Worm (Caenorhabditis elegans) whole organism, L1 larva: ENCODE data around the gene T28D6.3.

Source experiments
- C34B4.2 ChIP-seq: sonication (generic microtip); optimal IDR thresholded peaks from 2 replicates; lab custom pipeline; 2017; ENCODE audit warnings: mild to moderate bottlenecking, missing genetic modification characterization, missing compliant biosample characterization
- F16B12.6 ChIP-seq: fragments of 150-350 bp; optimal IDR thresholded peaks from 2 replicates; lab custom pipeline; 2014; ENCODE audit warnings: missing biosample characterization, missing genetic modification characterization
- Y116A8C.19 ChIP-seq: sonication (generic microtip); optimal IDR thresholded peaks from 2 replicates; lab custom pipeline; 2016; ENCODE audit warnings: missing compliant biosample characterization, missing genetic modification characterization, borderline replicate concordance
- aha-1 ChIP-seq: fragments of 150-350 bp; optimal IDR thresholded peaks from 2 replicates; lab custom pipeline; 2014; ENCODE audit warnings: missing biosample characterization, missing genetic modification characterization
- alr-1 ChIP-seq: fragments of 200-800 bp; sonication (Bioruptor generic); optimal IDR thresholded peaks from 2 replicates; lab custom pipeline; 2018; ENCODE audit warnings: borderline replicate concordance, mild to moderate bottlenecking, missing genetic modification characterization, missing compliant biosample characterization
- ama-1 ChIP-seq: fragments of 150-350 bp; optimal IDR thresholded peaks from 2 replicates; lab custom pipeline; 2014
- ceh-63 ChIP-seq: fragments of 200-800 bp; sonication (Bioruptor generic); optimal IDR thresholded peaks from 2 replicates; lab custom pipeline; 2018; ENCODE audit warnings: mild to moderate bottlenecking, missing genetic modification characterization, missing compliant biosample characterization
- ceh-82 ChIP-seq, 3 experiments: fragments of 150-350 bp in 1 of 3; sonication (generic microtip) in 2 of 3; optimal IDR thresholded peaks; 2 replicates each; lab custom pipeline; 2014 to 2017; ENCODE audit warnings: missing biosample characterization in 3 of 3, missing genetic modification characterization in 3 of 3
- ces-1 ChIP-seq: fragments of 150-350 bp; optimal IDR thresholded peaks from 2 replicates; lab custom pipeline; 2014; ENCODE audit warnings: missing biosample characterization, missing genetic modification reagents, missing genetic modification characterization
- dpl-1 ChIP-seq, 3 experiments: fragments of 150-350 bp in 2 of 3; sonication (generic microtip) in 1 of 3; optimal IDR thresholded peaks; 2 replicates each; lab custom pipeline; 2014 to 2017; ENCODE audit warnings: missing biosample characterization in 3 of 3, missing genetic modification characterization in 3 of 3, missing genetic modification reagents in 3 of 3
- dsc-1 ChIP-seq: sonication (generic microtip); optimal IDR thresholded peaks from 2 replicates; lab custom pipeline; 2016; ENCODE audit warnings: mild to moderate bottlenecking, missing genetic modification characterization, missing compliant biosample characterization
- efl-1 ChIP-seq, 4 experiments: fragments of 150-350 bp; optimal IDR thresholded peaks in 3 of 4; peaks in 1 of 4; 1 replicate in 1 of 4; 2 replicates in 3 of 4; lab custom pipeline; 2014; ENCODE audit warnings: missing biosample characterization in 2 of 4, missing genetic modification characterization in 2 of 4, missing genetic modification reagents in 2 of 4
- efl-3 ChIP-seq: fragments of 200-800 bp; sonication (Bioruptor generic); optimal IDR thresholded peaks from 2 replicates; lab custom pipeline; 2018; ENCODE audit warnings: mild to moderate bottlenecking, missing genetic modification characterization, missing compliant biosample characterization
- egl-27 ChIP-seq, 2 experiments: fragments of 150-350 bp in 1 of 2; sonication (generic microtip); optimal IDR thresholded peaks; 3 replicates each; lab custom pipeline; 2017 to 2018; ENCODE audit warnings: missing biosample characterization in 2 of 2, missing genetic modification characterization in 2 of 2, missing genetic modification reagents in 2 of 2
- elt-3 ChIP-seq, 6 experiments: fragments of 150-350 bp in 1 of 6; sonication (generic microtip); optimal IDR thresholded peaks; 2 replicates each; lab custom pipeline; 2017 to 2018; ENCODE audit warnings: missing biosample characterization in 6 of 6, missing genetic modification characterization in 6 of 6, inconsistent platforms in 1 of 6
- ets-5 ChIP-seq: fragments of 200-800 bp; sonication (Bioruptor generic); IDR thresholded peaks from 2 replicates; pipeline ENCODE4 v1.3.6; 2022; ENCODE audit warnings: missing genetic modification characterization, missing compliant biosample characterization
- fkh-10 ChIP-seq: sonication (generic microtip); optimal IDR thresholded peaks from 2 replicates; lab custom pipeline; 2017; ENCODE audit warnings: missing biosample characterization, missing genetic modification reagents, missing genetic modification characterization
- fos-1 ChIP-seq: fragments of 150-350 bp; optimal IDR thresholded peaks from 2 replicates; lab custom pipeline; 2014; ENCODE audit warnings: missing biosample characterization, missing genetic modification characterization
- grh-1 ChIP-seq: fragments of 200-800 bp; sonication (Bioruptor generic); IDR thresholded peaks from 2 replicates; pipeline ENCODE4 v1.3.6; 2022; ENCODE audit warnings: missing genetic modification reagents, missing genetic modification characterization, missing compliant biosample characterization
- hpl-2 ChIP-seq: fragments of 150-350 bp; optimal IDR thresholded peaks from 2 replicates; lab custom pipeline; 2014; ENCODE audit warnings: missing biosample characterization, missing genetic modification reagents, missing genetic modification characterization
- irx-1 ChIP-seq: sonication (generic microtip); optimal IDR thresholded peaks from 2 replicates; lab custom pipeline; 2016; ENCODE audit warnings: missing genetic modification characterization, missing compliant biosample characterization
- isw-1 ChIP-seq: fragments of 200-800 bp; sonication (Bioruptor generic); IDR thresholded peaks from 2 replicates; pipeline ENCODE4 v1.3.6; 2022; ENCODE audit warnings: missing genetic modification characterization, missing compliant biosample characterization
- jun-1 ChIP-seq: fragments of 150-350 bp; optimal IDR thresholded peaks from 2 replicates; lab custom pipeline; 2014; ENCODE audit warnings: missing biosample characterization, missing genetic modification reagents, missing genetic modification characterization
- lin-13 ChIP-seq: fragments of 150-350 bp; optimal IDR thresholded peaks from 2 replicates; lab custom pipeline; 2014; ENCODE audit warnings: missing biosample characterization, missing genetic modification reagents, missing genetic modification characterization
- lin-14 ChIP-seq: fragments of 200-800 bp; sonication (Bioruptor generic); optimal IDR thresholded peaks from 2 replicates; lab custom pipeline; 2018; ENCODE audit warnings: mild to moderate bottlenecking, missing genetic modification characterization, moderate library complexity, missing compliant biosample characterization
- lin-15B ChIP-seq: fragments of 150-350 bp; sonication (generic microtip); optimal IDR thresholded peaks from 3 replicates; lab custom pipeline; 2014; ENCODE audit warnings: missing biosample characterization, missing genetic modification characterization
- lin-39 ChIP-seq: fragments of 150-350 bp; optimal IDR thresholded peaks from 2 replicates; lab custom pipeline; 2014; ENCODE audit warnings: missing biosample characterization, missing genetic modification reagents, missing genetic modification characterization
- lir-3 ChIP-seq: sonication (generic microtip); optimal IDR thresholded peaks from 2 replicates; lab custom pipeline; 2016; ENCODE audit warnings: mild to moderate bottlenecking, missing genetic modification characterization, moderate library complexity, missing compliant biosample characterization; ENCODE audit not compliant: poor library complexity
- lsy-2 ChIP-seq, 2 experiments: fragments of 150-350 bp; optimal IDR thresholded peaks; 2 replicates each; lab custom pipeline; 2014; ENCODE audit warnings: missing biosample characterization in 2 of 2, missing genetic modification characterization in 2 of 2
- mdl-1 ChIP-seq, 2 experiments: fragments of 150-350 bp; optimal IDR thresholded peaks; 2 replicates each; lab custom pipeline; 2014 to 2017; ENCODE audit warnings: missing biosample characterization in 2 of 2, missing genetic modification characterization in 2 of 2, inconsistent platforms in 1 of 2
- mef-2 ChIP-seq: fragments of 150-350 bp; optimal IDR thresholded peaks from 2 replicates; lab custom pipeline; 2014; ENCODE audit warnings: missing biosample characterization, missing genetic modification characterization
- mep-1 ChIP-seq: fragments of 150-350 bp; optimal IDR thresholded peaks from 2 replicates; lab custom pipeline; 2014; ENCODE audit warnings: missing biosample characterization, missing genetic modification characterization
- nhr-11 ChIP-seq: fragments of 150-350 bp; optimal IDR thresholded peaks from 2 replicates; lab custom pipeline; 2014; ENCODE audit warnings: missing biosample characterization, missing genetic modification characterization
- nhr-19 ChIP-seq: fragments of 200-800 bp; sonication (Bioruptor generic); conservative IDR thresholded peaks from 2 replicates; pipeline ENCODE4 v1.3.6; 2022; ENCODE audit warnings: missing genetic modification characterization, missing compliant biosample characterization
- nhr-237 ChIP-seq: fragments of 150-350 bp; optimal IDR thresholded peaks from 2 replicates; lab custom pipeline; 2014; ENCODE audit warnings: missing biosample characterization, missing genetic modification characterization
- nhr-71 ChIP-seq: sonication (generic microtip); optimal IDR thresholded peaks from 2 replicates; lab custom pipeline; 2016; ENCODE audit warnings: mild to moderate bottlenecking, missing genetic modification characterization, moderate library complexity, missing compliant biosample characterization
- nhr-77 ChIP-seq: fragments of 150-350 bp; optimal IDR thresholded peaks from 2 replicates; lab custom pipeline; 2014; ENCODE audit warnings: missing biosample characterization, missing genetic modification characterization
- nhr-85 ChIP-seq: sonication (generic microtip); peaks from one replicate; lab custom pipeline; 2016; ENCODE audit warnings: missing genetic modification characterization, inconsistent platforms, missing compliant biosample characterization
- pag-3 ChIP-seq: sonication (generic microtip); optimal IDR thresholded peaks from 2 replicates; lab custom pipeline; 2017; ENCODE audit warnings: missing genetic modification characterization, mild to moderate bottlenecking, missing compliant biosample characterization, antibody characterized with exemption, borderline replicate concordance; ENCODE audit not compliant: insufficient read depth
- pqm-1 ChIP-seq: sonication (generic microtip); optimal IDR thresholded peaks from 3 replicates; lab custom pipeline; 2017; ENCODE audit warnings: missing biosample characterization, missing genetic modification characterization
- rnt-1 ChIP-seq: sonication (generic microtip); optimal IDR thresholded peaks from 2 replicates; lab custom pipeline; 2016; ENCODE audit warnings: mild to moderate bottlenecking, missing genetic modification characterization, moderate library complexity, missing compliant biosample characterization
- snpc-4 ChIP-seq: fragments of 150-350 bp; optimal IDR thresholded peaks from 2 replicates; lab custom pipeline; 2014; ENCODE audit warnings: missing biosample characterization, missing genetic modification characterization
- snu-23 ChIP-seq: sonication (generic microtip); optimal IDR thresholded peaks from 2 replicates; lab custom pipeline; 2016; ENCODE audit warnings: missing genetic modification characterization, missing compliant biosample characterization
- sox-4 ChIP-seq: sonication (generic microtip); optimal IDR thresholded peaks from 2 replicates; lab custom pipeline; 2016; ENCODE audit warnings: missing genetic modification characterization, missing compliant biosample characterization
- swsn-7 ChIP-seq: sonication (generic microtip); optimal IDR thresholded peaks from 2 replicates; lab custom pipeline; 2016; ENCODE audit warnings: missing genetic modification characterization, missing compliant biosample characterization
- tlp-1 ChIP-seq: fragments of 150-350 bp; optimal IDR thresholded peaks from 2 replicates; lab custom pipeline; 2014; ENCODE audit warnings: missing biosample characterization, missing genetic modification characterization
- unc-30 ChIP-seq: sonication (generic microtip); optimal IDR thresholded peaks from 2 replicates; lab custom pipeline; 2017; ENCODE audit warnings: missing biosample characterization, missing genetic modification characterization
- unc-62 ChIP-seq: fragments of 150-350 bp; optimal IDR thresholded peaks from 2 replicates; lab custom pipeline; 2014; ENCODE audit warnings: missing biosample characterization, missing genetic modification reagents, missing genetic modification characterization
- unc-86 ChIP-seq: sonication (generic microtip); optimal IDR thresholded peaks from 2 replicates; lab custom pipeline; 2016; ENCODE audit warnings: missing genetic modification characterization, missing compliant biosample characterization
- unc-98 ChIP-seq: fragments of 200-800 bp; sonication (Bioruptor generic); IDR thresholded peaks from 2 replicates; pipeline ENCODE4 v1.3.6; 2022; ENCODE audit warnings: missing genetic modification characterization, missing compliant biosample characterization
- vab-15 ChIP-seq: sonication (generic microtip); optimal IDR thresholded peaks from 2 replicates; lab custom pipeline; 2017; ENCODE audit warnings: missing genotype, mild to moderate bottlenecking, missing genetic modification characterization, missing compliant biosample characterization
- ztf-11 ChIP-seq, 2 experiments: sonication (generic microtip); optimal IDR thresholded peaks; 2 replicates each; lab custom pipeline; 2016 to 2017; ENCODE audit warnings: missing genetic modification characterization in 2 of 2, missing biosample characterization in 1 of 2, missing compliant biosample characterization in 1 of 2

Gene T28D6.3

DNA sequence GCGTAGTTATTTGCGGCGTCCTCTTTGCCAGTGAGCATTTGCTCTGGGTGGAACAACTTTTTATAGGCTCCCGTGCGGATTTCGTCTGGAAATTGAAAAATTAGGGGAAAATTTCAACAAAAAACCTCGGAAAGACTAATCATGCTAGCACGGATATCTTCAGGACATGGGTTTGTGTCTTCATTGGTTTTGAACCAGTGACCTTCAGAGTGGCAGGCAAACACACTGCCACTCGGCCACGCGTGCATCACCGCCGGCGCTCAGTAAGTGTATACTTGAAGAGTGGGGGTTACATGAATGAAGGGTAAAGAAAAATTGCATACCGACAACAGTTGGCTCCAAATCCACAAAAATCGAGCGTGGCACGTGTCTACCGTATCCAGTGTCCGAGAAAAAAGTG lies 4.7 kb downstream of the T28D6.3 start (continued):
- TF ChIP-seq pqm-1 (no peak), egl-27 (tag; optimal IDR thresholded peaks at IDR 0.05; lab: Kevin White, UChicago) (no peak), swsn-7 (peak; percentile 57), unc-62 (no peak), lin-14 (GFP tag; lab: Kevin White, UChicago) (peak; percentile 55), lir-3 (tag; lab: Kevin White, UChicago) (no peak), nhr-71 (tag; lab: Kevin White, UChicago) (no peak), elt-3 (tag; optimal IDR thresholded peaks at IDR 0.05; lab: Kevin White, UChicago) (peak in 1 of 6 experiments; percentile 10), Y116A8C.19 (tag; lab: Kevin White, UChicago) (no peak), unc-30 (tag; lab: Kevin White, UChicago) (no peak), mep-1 (tag; lab: Kevin White, UChicago) (peak; percentile 60), nhr-85 (tag; lab: Kevin White, UChicago) (peak; percentile 52), nhr-237 (no peak), efl-3 (GFP tag; lab: Kevin White, UChicago) (no peak), C34B4.2 (no peak), ceh-63 (no peak), ztf-11 (tag; optimal IDR thresholded peaks at IDR 0.05; lab: Kevin White, UChicago) (peak in 1 of 2 experiments; percentile 53), aha-1 (tag; lab: Kevin White, UChicago) (no peak), dpl-1 (GFP tag; optimal IDR thresholded peaks at IDR 0.05; lab: Kevin White, UChicago) (peak; percentile 8 to 62 (median 49)), sox-4 (tag; lab: Kevin White, UChicago) (no peak), fkh-10 (GFP tag; lab: Kevin White, UChicago) (no peak), grh-1 (no peak), pag-3 (tag; lab: Kevin White, UChicago) (no peak), snu-23 (peak; percentile 78), alr-1 (no peak), hpl-2 (no peak), F16B12.6 (tag; lab: Kevin White, UChicago) (peak; percentile 27), efl-1 (optimal IDR thresholded peaks at IDR 0.05; lab: Kevin White, UChicago) (peak; percentile 45 to 61), efl-1 (GFP tag; optimal IDR thresholded peaks at IDR 0.05 in 1 of 2; lab: Kevin White, UChicago) (peak; percentile 59 to 88), lin-15B (tag; lab: Kevin White, UChicago) (no peak), isw-1 (GFP tag; lab: Robert Waterston, UW) (peak; percentile 42), jun-1 (tag; lab: Kevin White, UChicago) (no peak), tlp-1 (no peak), irx-1 (tag; lab: Kevin White, UChicago) (peak; percentile 60), lsy-2 (tag; optimal IDR thresholded peaks at IDR 0.05; lab: Kevin White, UChicago) (peak; percentile 42 to 64), unc-86 (peak; percentile 46), mdl-1 (tag; optimal IDR thresholded peaks at IDR 0.05; lab: Kevin White, UChicago) (peak in 1 of 2 experiments; percentile 41), nhr-77 (tag; lab: Kevin White, UChicago) (peak; percentile 34), nhr-19 (GFP tag; lab: Robert Waterston, UW) (peak; percentile 69), fos-1 (tag; lab: Kevin White, UChicago) (peak; percentile 49), ceh-82 (tag; optimal IDR thresholded peaks at IDR 0.05; lab: Kevin White, UChicago) (peak; percentile 41 to 82 (median 49)), ama-1 (lab: Kevin White, UChicago) (no peak), unc-98 (GFP tag; lab: Robert Waterston, UW) (0 out of 2 replicates have a peak, but pooled peaks have one; percentile 20), snpc-4 (tag; lab: Kevin White, UChicago) (peak; percentile 50), mef-2 (tag; lab: Kevin White, UChicago) (no peak), rnt-1 (tag; lab: Kevin White, UChicago) (peak; percentile 81), ces-1 (no peak), lin-39 (tag; lab: Kevin White, UChicago) (peak; percentile 1), vab-15 (peak; percentile 55), dsc-1 (peak; percentile 65), lin-13 (peak; percentile 69), nhr-11 (tag; lab: Kevin White, UChicago) (no peak), ets-5 (GFP tag; lab: Robert Waterston, UW) (no peak)
